Fruit fly (Drosophila melanogaster) whole organism, wandering third instar larva: ENCODE results near the gene CG32988.

Experiments used
- Abd-B ChIP-seq: fragments of >200 bp; optimal IDR thresholded peaks from 2 replicates; lab custom pipeline; 2017; ENCODE audit warnings: missing biosample characterization, missing genetic modification characterization
- CG32264 ChIP-seq: fragments of 200-800 bp; sonication (Bioruptor generic); optimal IDR thresholded peaks from 2 replicates; lab custom pipeline; 2016; ENCODE audit warnings: missing biosample characterization, missing genetic modification characterization
- CG9705 ChIP-seq: fragments of 200-800 bp; sonication (Bioruptor generic); optimal IDR thresholded peaks from 2 replicates; lab custom pipeline; 2018; ENCODE audit warnings: missing biosample characterization, mild to moderate bottlenecking, missing genetic modification characterization
- CrebA ChIP-seq: fragments of 200-800 bp; sonication (Bioruptor generic); optimal IDR thresholded peaks from 2 replicates; lab custom pipeline; 2016; ENCODE audit warnings: missing biosample characterization, mild to moderate bottlenecking, missing genetic modification characterization, borderline replicate concordance
- Dfd ChIP-seq: fragments of >200 bp; optimal IDR thresholded peaks from 2 replicates; lab custom pipeline; 2017; ENCODE audit warnings: missing biosample characterization, missing genetic modification characterization
- Dif ChIP-seq: fragments of 200-275, 200-300 bp; sonication (Bioruptor generic); optimal IDR thresholded peaks from 2 replicates; lab custom pipeline; 2018; ENCODE audit warnings: missing biosample characterization, missing genetic modification characterization; ENCODE audit not compliant: partially characterized antibody
- GATAd ChIP-seq: sonication (Bioruptor generic); optimal IDR thresholded peaks from 2 replicates; lab custom pipeline; 2016; ENCODE audit warnings: missing biosample characterization, missing genetic modification characterization
- HLH106 ChIP-seq: fragments of 200-800 bp; optimal IDR thresholded peaks from 3 replicates; lab custom pipeline; 2019; ENCODE audit warnings: missing biosample characterization, mild to moderate bottlenecking, missing genetic modification characterization, moderate library complexity
- Hnf4 ChIP-seq: fragments of 200-800 bp; sonication (Bioruptor generic); optimal IDR thresholded peaks from 2 replicates; lab custom pipeline; 2016; ENCODE audit warnings: missing biosample characterization, mild to moderate bottlenecking, missing genetic modification characterization
- Hr78 ChIP-seq: fragments of >200 bp; optimal IDR thresholded peaks from 2 replicates; lab custom pipeline; 2017; ENCODE audit warnings: missing biosample characterization, missing genetic modification characterization
- Hr83 ChIP-seq: fragments of 200-300 bp; sonication (Bioruptor generic); optimal IDR thresholded peaks from 2 replicates; lab custom pipeline; 2016; ENCODE audit warnings: missing biosample characterization, mild to moderate bottlenecking, missing genetic modification characterization, moderate library complexity; ENCODE audit not compliant: poor library complexity, severe bottlenecking
- Jra ChIP-seq: sonication (Bioruptor generic); optimal IDR thresholded peaks from 2 replicates; lab custom pipeline; 2016; ENCODE audit warnings: missing biosample characterization, missing genetic modification characterization
- Mio ChIP-seq: sonication (Bioruptor generic); optimal IDR thresholded peaks from 2 replicates; lab custom pipeline; 2016; ENCODE audit warnings: missing biosample characterization, missing genetic modification characterization
- Myc ChIP-seq: fragments of >200 bp; optimal IDR thresholded peaks from 2 replicates; lab custom pipeline; 2017
- N ChIP-seq: fragments of >200 bp; optimal IDR thresholded peaks from 2 replicates; lab custom pipeline; 2018; ENCODE audit warnings: missing biosample characterization, missing external identifiers, missing genetic modification characterization
- OdsH ChIP-seq: fragments of 200-800 bp; sonication (Bioruptor generic); optimal IDR thresholded peaks from 2 replicates; lab custom pipeline; 2016; ENCODE audit warnings: missing biosample characterization, mild to moderate bottlenecking, missing genetic modification characterization
- Rel ChIP-seq, 2 experiments: fragments of 200-800 bp; sonication (Bioruptor generic) in 1 of 2; optimal IDR thresholded peaks; 2 replicates in 1 of 2; 3 replicates in 1 of 2; lab custom pipeline; 2016 to 2019; ENCODE audit warnings: mild to moderate bottlenecking in 2 of 2, missing biosample characterization in 2 of 2, missing genetic modification characterization in 2 of 2, moderate library complexity in 1 of 2
- Sp1 ChIP-seq: fragments of 200-800 bp; sonication (Bioruptor generic); optimal IDR thresholded peaks from 3 replicates; lab custom pipeline; 2019; ENCODE audit warnings: missing biosample characterization, mild to moderate bottlenecking, missing genetic modification characterization, moderate library complexity
- Vsx2 ChIP-seq: fragments of 200-300, 225-300 bp; sonication (Bioruptor generic); optimal IDR thresholded peaks from 2 replicates; lab custom pipeline; 2018; ENCODE audit warnings: missing biosample characterization, missing genetic modification characterization; ENCODE audit not compliant: partially characterized antibody
- br ChIP-seq: fragments of 200-800 bp; sonication (Bioruptor generic); optimal IDR thresholded peaks from 2 replicates; lab custom pipeline; 2016; ENCODE audit warnings: missing biosample characterization, missing genetic modification characterization
- brk ChIP-seq: fragments of 200-800 bp; sonication (Bioruptor generic); optimal IDR thresholded peaks from 2 replicates; lab custom pipeline; 2016; ENCODE audit warnings: missing biosample characterization, mild to moderate bottlenecking, missing genetic modification characterization
- dl ChIP-seq, 2 experiments: fragments of 175-275, 200-275 bp in 1 of 2; fragments of 200-275 bp in 1 of 2; sonication (Bioruptor generic); optimal IDR thresholded peaks; lab custom pipeline; 2018; ENCODE audit warnings: mild to moderate bottlenecking in 2 of 2, missing biosample characterization in 2 of 2, missing genetic modification characterization in 2 of 2, moderate library complexity in 2 of 2; ENCODE audit not compliant: partially characterized antibody in 2 of 2, insufficient read depth in 1 of 2
- dmrt93B ChIP-seq: fragments of 200-800 bp; sonication (Bioruptor generic); optimal IDR thresholded peaks from 2 replicates; lab custom pipeline; 2018; ENCODE audit warnings: missing biosample characterization, mild to moderate bottlenecking, missing genetic modification characterization
- dsf ChIP-seq: sonication (Bioruptor generic); optimal IDR thresholded peaks from 2 replicates; lab custom pipeline; 2016; ENCODE audit warnings: missing biosample characterization, missing genetic modification characterization, borderline replicate concordance
- ey ChIP-seq: fragments of 200-800 bp; sonication (Bioruptor generic); optimal IDR thresholded peaks from 2 replicates; lab custom pipeline; 2016; ENCODE audit warnings: missing biosample characterization, missing genetic modification characterization
- foxo ChIP-seq, 2 experiments: fragments of 200-800 bp; sonication (Bioruptor generic); optimal IDR thresholded peaks; 2 replicates in 1 of 2; 3 replicates in 1 of 2; lab custom pipeline; 2016 to 2017; ENCODE audit warnings: missing biosample characterization in 2 of 2, missing genetic modification characterization in 2 of 2
- fru ChIP-seq: fragments of 200-800 bp; sonication (Bioruptor generic); optimal IDR thresholded peaks from 3 replicates; lab custom pipeline; 2016; ENCODE audit warnings: missing biosample characterization, mild to moderate bottlenecking, missing genetic modification characterization
- h ChIP-seq: fragments of 200-800 bp; sonication (Bioruptor generic); optimal IDR thresholded peaks from 3 replicates; lab custom pipeline; 2016; ENCODE audit warnings: missing biosample characterization, mild to moderate bottlenecking, missing genetic modification characterization
- jim ChIP-seq: fragments of 175-275, 200-325 bp; sonication (Bioruptor generic); optimal IDR thresholded peaks from 2 replicates; lab custom pipeline; 2016; ENCODE audit warnings: missing biosample characterization, mild to moderate bottlenecking, missing genetic modification characterization
- lola ChIP-seq: fragments of >200 bp; optimal IDR thresholded peaks from 2 replicates; lab custom pipeline; 2017; ENCODE audit warnings: missing biosample characterization, missing genetic modification characterization
- pan ChIP-seq: fragments of >200 bp; optimal IDR thresholded peaks from 2 replicates; lab custom pipeline; 2017
- psq ChIP-seq: fragments of 200-800 bp; sonication (Bioruptor generic); optimal IDR thresholded peaks from 3 replicates; lab custom pipeline; 2017; ENCODE audit warnings: missing biosample characterization, mild to moderate bottlenecking, missing genetic modification characterization, moderate library complexity
- rgr ChIP-seq: fragments of 200-800 bp; sonication (Bioruptor generic); optimal IDR thresholded peaks from 3 replicates; lab custom pipeline; 2016; ENCODE audit warnings: missing biosample characterization, mild to moderate bottlenecking, missing genetic modification characterization
- sage ChIP-seq: fragments of 200-800 bp; sonication (Bioruptor generic); optimal IDR thresholded peaks from 2 replicates; lab custom pipeline; 2016; ENCODE audit warnings: missing biosample characterization, mild to moderate bottlenecking, missing genetic modification characterization
- sv ChIP-seq: fragments of 200-800 bp; sonication (Bioruptor generic); optimal IDR thresholded peaks from 3 replicates; lab custom pipeline; 2016; ENCODE audit warnings: missing biosample characterization, missing genetic modification characterization
- tai ChIP-seq: sonication (Bioruptor generic); optimal IDR thresholded peaks from 2 replicates; lab custom pipeline; 2016; ENCODE audit warnings: missing biosample characterization, missing genetic modification characterization
- usp ChIP-seq: fragments of >200 bp; optimal IDR thresholded peaks from 2 replicates; lab custom pipeline; 2017; ENCODE audit warnings: missing biosample characterization, missing genetic modification characterization
- woc ChIP-seq: sonication (Bioruptor generic); optimal IDR thresholded peaks from 2 replicates; lab custom pipeline; 2016; ENCODE audit warnings: missing biosample characterization, mild to moderate bottlenecking, missing genetic modification characterization

Gene CG32988

dm6 chr2L:8832386-8833210, 32.1 kb upstream of the CG32988 start:
- TF ChIP-seq brk (no peak), ey (no peak), Vsx2 (GFP tag; lab: Kevin White, UChicago) (no peak), GATAd (GFP tag; lab: Kevin White, UChicago) (no peak), CG32264 (GFP tag; lab: Kevin White, UChicago) (no peak), CG9705 (GFP tag; lab: Kevin White, UChicago) (no peak), Mio (GFP tag; lab: Kevin White, UChicago) (no peak), sv (GFP tag; lab: Kevin White, UChicago) (no peak), sage (GFP tag; lab: Kevin White, UChicago) (no peak), psq (GFP tag; lab: Kevin White, UChicago) (no peak), Hr78 (GFP tag; lab: Kevin White, UChicago) (no peak), Dif (GFP tag; lab: Kevin White, UChicago) (no peak), tai (GFP tag; lab: Kevin White, UChicago) (no peak), HLH106 (tag; lab: Kevin White, UChicago) (no peak), dmrt93B (no peak), pan (lab: Kevin White, UChicago) (no peak), rgr (GFP tag; lab: Kevin White, UChicago) (no peak)

DNA sequence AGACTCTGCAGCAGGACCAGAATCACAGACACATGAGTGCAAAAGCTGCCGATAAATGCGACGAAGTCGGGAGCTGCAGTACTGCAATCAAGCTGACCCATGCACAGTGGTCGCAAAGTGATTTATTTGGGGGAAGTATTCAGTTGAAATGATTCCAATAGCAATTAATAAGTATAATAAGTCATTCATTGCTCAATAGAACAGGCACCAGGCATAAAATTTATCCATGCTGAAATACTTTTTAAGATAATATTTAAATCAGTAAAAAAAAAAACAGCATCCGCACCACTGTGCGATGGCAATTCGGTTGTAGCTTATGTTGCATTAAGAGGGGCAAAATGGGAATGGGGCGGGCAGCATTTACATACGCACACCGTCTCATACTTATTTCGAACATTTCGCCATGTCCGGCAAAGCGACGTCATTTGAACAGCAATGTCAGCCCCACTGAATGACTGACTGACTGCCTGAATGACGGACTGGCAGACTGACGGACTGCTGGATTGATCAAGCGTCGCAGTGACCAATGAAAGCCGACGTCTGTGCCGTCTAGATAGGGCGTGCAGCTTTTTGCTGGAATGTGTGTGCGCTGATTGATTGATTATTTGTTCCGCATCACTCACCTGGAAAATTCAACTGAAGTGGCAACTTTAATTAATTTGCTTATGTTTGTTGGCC, 29.7 kb upstream of the CG32988 start:
- TF ChIP-seq N (GFP tag; lab: Kevin White, UChicago) (no peak), usp (no peak), Rel (GFP tag; optimal IDR thresholded peaks at IDR 0.05; lab: Kevin White, UChicago) (peak; percentile 15), Rel (tag; optimal IDR thresholded peaks at IDR 0.05; lab: Kevin White, UChicago) (no peak), woc (peak; percentile 77), tai (GFP tag; lab: Kevin White, UChicago) (no peak), Sp1 (GFP tag; lab: Kevin White, UChicago) (peak; percentile 32), dsf (no peak), Hnf4 (GFP tag; lab: Kevin White, UChicago) (peak; percentile 28), brk (no peak), Abd-B (GFP tag; lab: Kevin White, UChicago) (no peak), dl (GFP tag; optimal IDR thresholded peaks at IDR 0.05; lab: Kevin White, UChicago; ENCODE audit: insufficient read depth in 1 of 2, partially characterized antibody in 2 of 2) (no peak), HLH106 (tag; lab: Kevin White, UChicago) (peak; percentile 17), Hr83 (no peak), Vsx2 (GFP tag; lab: Kevin White, UChicago) (no peak), foxo (GFP tag; optimal IDR thresholded peaks at IDR 0.05; lab: Kevin White, UChicago) (peak in 1 of 2 experiments; percentile 86), psq (GFP tag; lab: Kevin White, UChicago) (peak; percentile 14), CG9705 (GFP tag; lab: Kevin White, UChicago) (no peak), rgr (GFP tag; lab: Kevin White, UChicago) (peak; percentile 38), Myc (no peak), sage (GFP tag; lab: Kevin White, UChicago) (peak; percentile 74), Hr78 (GFP tag; lab: Kevin White, UChicago) (no peak), CG32264 (GFP tag; lab: Kevin White, UChicago) (peak; percentile 49), jim (GFP tag; lab: Kevin White, UChicago) (no peak), pan (lab: Kevin White, UChicago) (no peak), Jra (GFP tag; lab: Kevin White, UChicago) (no peak), CrebA (no peak), dmrt93B (no peak), sv (GFP tag; lab: Kevin White, UChicago) (no peak), Dif (GFP tag; lab: Kevin White, UChicago) (no peak), Dfd (no peak), lola (no peak), fru (GFP tag; lab: Kevin White, UChicago) (peak; percentile 52), ey (peak; percentile 26), h (GFP tag; lab: Kevin White, UChicago) (peak; percentile 84), OdsH (GFP tag; lab: Kevin White, UChicago) (peak; percentile 50), Mio (GFP tag; lab: Kevin White, UChicago) (no peak), GATAd (GFP tag; lab: Kevin White, UChicago) (no peak), br (GFP tag; lab: Kevin White, UChicago) (peak; percentile 39)
